Worm (Caenorhabditis elegans) whole organism, late embryonic: Measurements from ENCODE around the gene srsx-32.

Source experiments
- Y22D7AL.16 ChIP-seq: sonication (generic microtip); optimal IDR thresholded peaks from 2 replicates; lab custom pipeline; 2016; ENCODE audit warnings: missing genetic modification characterization, missing compliant biosample characterization
- ahr-1 ChIP-seq: sonication (generic microtip); optimal IDR thresholded peaks from 2 replicates; lab custom pipeline; 2016; ENCODE audit warnings: missing genetic modification characterization, missing compliant biosample characterization
- ceh-30 ChIP-seq: fragments of 150-350 bp; optimal IDR thresholded peaks from 2 replicates; lab custom pipeline; 2014; ENCODE audit warnings: missing biosample characterization, missing genetic modification characterization
- ceh-31 ChIP-seq: sonication (generic microtip); optimal IDR thresholded peaks from 2 replicates; lab custom pipeline; 2016; ENCODE audit warnings: missing genetic modification characterization, missing compliant biosample characterization
- ceh-9 ChIP-seq: sonication (generic microtip); optimal IDR thresholded peaks from 2 replicates; lab custom pipeline; 2016; ENCODE audit warnings: mild to moderate bottlenecking, missing genetic modification characterization, inconsistent platforms, missing compliant biosample characterization
- elt-4 ChIP-seq: sonication (generic microtip); optimal IDR thresholded peaks from 2 replicates; lab custom pipeline; 2016; ENCODE audit warnings: missing genetic modification characterization, missing compliant biosample characterization
- eyg-1 ChIP-seq: sonication (generic microtip); optimal IDR thresholded peaks from 2 replicates; lab custom pipeline; 2016; ENCODE audit warnings: missing genotype, missing genetic modification characterization, missing compliant biosample characterization
- fax-1 ChIP-seq: sonication (generic microtip); optimal IDR thresholded peaks from 2 replicates; lab custom pipeline; 2016; ENCODE audit warnings: missing genotype, missing genetic modification characterization, missing compliant biosample characterization
- fkh-10 ChIP-seq: fragments of 150-350 bp; optimal IDR thresholded peaks from 2 replicates; lab custom pipeline; 2014; ENCODE audit warnings: missing biosample characterization, missing genetic modification reagents, missing genetic modification characterization
- nfya-1 ChIP-seq: sonication (generic microtip); optimal IDR thresholded peaks from 2 replicates; lab custom pipeline; 2017; ENCODE audit warnings: missing genetic modification characterization, mild to moderate bottlenecking, missing compliant biosample characterization, antibody characterized with exemption, moderate library complexity
- nhr-11 ChIP-seq: fragments of 150-350 bp; optimal IDR thresholded peaks from 2 replicates; lab custom pipeline; 2014; ENCODE audit warnings: missing biosample characterization, missing genetic modification characterization
- pha-4 ChIP-seq: fragments of 150-350 bp; optimal IDR thresholded peaks from 2 replicates; lab custom pipeline; 2018; ENCODE audit warnings: missing biosample characterization, missing genetic modification reagents, missing genetic modification characterization
- pqm-1 ChIP-seq: sonication (generic microtip); optimal IDR thresholded peaks from 2 replicates; lab custom pipeline; 2016; ENCODE audit warnings: missing genetic modification characterization, missing compliant biosample characterization

ce11 chrV:7054598-7054997, 37.4 kb downstream of the srsx-32 start, which contains the start of gene spig-8:
- TF ChIP-seq pqm-1 (tag; lab: Kevin White, UChicago) (no peak), eyg-1 (tag; lab: Kevin White, UChicago) (no peak), fax-1 (no peak), nfya-1 (tag; lab: Kevin White, UChicago) (no peak), nhr-11 (tag; lab: Kevin White, UChicago) (no peak), ceh-31 (tag; lab: Kevin White, UChicago) (no peak), Y22D7AL.16 (tag; lab: Kevin White, UChicago) (no peak), ceh-9 (no peak), elt-4 (tag; lab: Kevin White, UChicago) (no peak), ahr-1 (tag; lab: Kevin White, UChicago) (no peak), ceh-30 (tag; lab: Kevin White, UChicago) (no peak), fkh-10 (GFP tag; lab: Kevin White, UChicago) (no peak), pha-4 (tag; lab: Kevin White, UChicago) (no peak)
